Fruit fly (Drosophila melanogaster): ENCODE data around the gene CG1316.

CG1316 gene

dm6 chr3L:4283428-4284089, at the start of gene CG1316, which contains the start of gene srw (continued):
- TF ChIP-seq CG10267 (tag; optimal IDR thresholded peaks at IDR 0.05), result peak; percentile 37
- TF ChIP-seq Med (GFP tag), result peak; percentile 81
- no peak for TF ChIP-seq Dip2 (GFP tag; IDR thresholded peaks at IDR 0.05)
- no peak for TF ChIP-seq insv (GFP tag; optimal IDR thresholded peaks at IDR 0.05)
- no peak for TF ChIP-seq CG7372 (GFP tag; IDR thresholded peaks at IDR 0.05)
- peak; percentile 32 for TF ChIP-seq CG30020 (tag; optimal IDR thresholded peaks at IDR 0.05)
- no peak for TF ChIP-seq tll (GFP tag; optimal IDR thresholded peaks at IDR 0.05)
- TF ChIP-seq yki (optimal IDR thresholded peaks at IDR 0.05), result no peak
- peak; percentile 71 for TF ChIP-seq E2f2 (GFP tag; IDR thresholded peaks at IDR 0.05)
- TF ChIP-seq CG6791 (GFP tag; IDR thresholded peaks at IDR 0.05; ENCODE audit: partially characterized antibody), result peak; percentile 8; the same call in 1 of the 3 replicates
- peak; percentile 12 for TF ChIP-seq lilli (GFP tag; optimal IDR thresholded peaks at IDR 0.05)
- TF ChIP-seq Opbp (GFP tag; IDR thresholded peaks at IDR 0.05; ENCODE audit: partially characterized antibody), result peak; percentile 35; the same call in 1 of the 3 replicates
- 0 out of 3 replicates have a peak, but pooled peaks have one; percentile 21 for TF ChIP-seq Optix (GFP tag; IDR thresholded peaks at IDR 0.05)
- TF ChIP-seq psq (GFP tag; optimal IDR thresholded peaks at IDR 0.05), result no peak
- TF ChIP-seq kah (GFP tag; optimal IDR thresholded peaks at IDR 0.05), result no peak
- no peak for TF ChIP-seq CG12071 (GFP tag; optimal IDR thresholded peaks at IDR 0.05)
- TF ChIP-seq tgo (GFP tag; IDR thresholded peaks at IDR 0.05), result no peak
- peak; percentile 47 for TF ChIP-seq Scr (GFP tag; IDR thresholded peaks at IDR 0.05; ENCODE audit: partially characterized antibody)
- TF ChIP-seq Bgb (GFP tag; IDR thresholded peaks at IDR 0.05; ENCODE audit: partially characterized antibody), result peak; percentile 52
- no peak for TF ChIP-seq CG1529 (GFP tag; optimal IDR thresholded peaks at IDR 0.05)
- no peak for TF ChIP-seq Sox100B (GFP tag; optimal IDR thresholded peaks at IDR 0.05)
- TF ChIP-seq unc-4 (GFP tag; IDR thresholded peaks at IDR 0.05; ENCODE audit: partially characterized antibody), result 0 out of 2 replicates have a peak, but pooled peaks have one; percentile 39

- TF ChIP-seq CG13894 (tag; optimal IDR thresholded peaks at IDR 0.05) (peak; percentile 91), abd-A (tag; optimal IDR thresholded peaks at IDR 0.05) (peak; percentile 45), CG8281 (tag; optimal IDR thresholded peaks at IDR 0.05) (peak; percentile 79), Med (GFP tag) (peak; percentile 36), Dp (GFP tag; optimal IDR thresholded peaks at IDR 0.05) (no peak), scrt (GFP tag; optimal IDR thresholded peaks at IDR 0.05) (peak; percentile 79), cas (GFP tag; IDR thresholded peaks at IDR 0.05) (no peak), Deaf1 (tag; optimal IDR thresholded peaks at IDR 0.05) (peak; percentile 93)
These were observed 47.5 kb upstream of the CG1316 start, which contains the start of gene ImpL2 for dm6 chr3L:4236097-4236572. Gene ImpL2 (minus strand): TSS chr3L:4236147.

dm6 chr3L:4238195-4238594, 45.5 kb upstream of the CG1316 start:
- TF ChIP-seq lbe (GFP tag; optimal IDR thresholded peaks at IDR 0.05), result no peak
- TF ChIP-seq aop (GFP tag; IDR thresholded peaks at IDR 0.05), result 0 out of 2 replicates have a peak, but pooled peaks have one; percentile 3
- TF ChIP-seq sens (GFP tag), result peak; percentile 59
- peak; percentile 58 for TF ChIP-seq Ets65A (GFP tag)
- peak; percentile 3; the same call in 1 of the 3 replicates for TF ChIP-seq ci (GFP tag; IDR thresholded peaks at IDR 0.05)
- TF ChIP-seq CG4404 (GFP tag; IDR thresholded peaks at IDR 0.05), result peak; percentile 12; the same call in 1 of the 2 replicates
- TF ChIP-seq sr (GFP tag; IDR thresholded peaks at IDR 0.05), result 0 out of 3 replicates have a peak, but pooled peaks have one; percentile 4
- TF ChIP-seq h (optimal IDR thresholded peaks at IDR 0.05), result no peak
- TF ChIP-seq ase (GFP tag; IDR thresholded peaks at IDR 0.05), result no peak
